Fruit fly (Drosophila melanogaster): ENCODE data around the gene CG11696.

CG11696 gene

DNA sequence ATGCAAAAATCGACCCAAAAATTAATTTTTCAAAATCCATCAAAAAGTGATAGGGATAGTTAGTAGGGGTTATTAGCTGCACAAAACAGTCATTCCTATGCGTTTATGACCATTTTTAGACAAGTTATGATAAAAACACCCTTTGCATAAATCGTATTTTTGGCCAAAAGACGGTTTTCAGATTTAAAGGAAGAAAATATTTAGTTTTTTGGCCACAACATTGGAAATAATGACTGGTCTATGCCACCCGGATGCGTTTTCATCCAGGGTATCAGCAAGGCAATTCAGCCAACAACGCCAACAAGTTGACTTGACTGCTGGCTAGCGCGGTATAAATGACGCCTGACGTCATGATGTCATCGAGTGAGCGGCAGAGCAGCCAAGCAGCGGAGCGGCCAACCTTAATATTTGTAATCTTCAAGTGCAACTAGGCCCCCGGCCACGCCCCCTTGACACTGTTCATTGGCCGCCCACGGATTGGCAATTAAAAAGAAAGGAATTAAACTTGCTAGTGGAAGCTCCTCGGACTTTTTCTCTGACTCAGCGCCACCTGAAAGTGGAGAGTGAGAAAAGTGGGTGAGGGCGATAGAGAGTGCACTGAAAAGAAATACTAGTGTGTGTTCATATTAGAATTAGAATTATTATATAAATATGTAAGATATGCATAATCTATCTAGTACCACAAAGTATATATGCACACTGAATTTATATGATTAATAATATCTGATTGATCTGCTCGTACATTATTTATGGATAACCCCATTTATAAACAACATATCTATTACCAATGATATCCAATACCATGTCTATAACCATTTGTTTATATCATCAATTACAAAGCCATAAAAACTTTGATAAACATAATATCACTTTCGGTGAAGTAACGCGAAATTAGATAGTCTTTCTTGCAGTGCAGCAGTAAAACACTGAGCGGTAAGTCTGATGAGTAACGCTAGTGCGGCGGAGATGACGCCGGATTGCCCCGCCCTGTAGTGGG, 13.5 kb upstream of the CG11696 start (continued):
- TF ChIP-seq Drgx (GFP tag; IDR thresholded peaks at IDR 0.05) (peak; percentile 60), tll (GFP tag; optimal IDR thresholded peaks at IDR 0.05) (no peak), bbx (GFP tag; IDR thresholded peaks at IDR 0.05; ENCODE audit: partially characterized antibody) (no peak; the same call in 1 of the 2 replicates), CG12299 (tag; optimal IDR thresholded peaks at IDR 0.05) (peak; percentile 58), pan (optimal IDR thresholded peaks at IDR 0.05) (no peak), pan (GFP tag; optimal IDR thresholded peaks at IDR 0.05 in 1 of 2, IDR thresholded peaks at IDR 0.05 in 1 of 2) (peak in 1 of 2 experiments; percentile 65), Neu2 (GFP tag; optimal IDR thresholded peaks at IDR 0.05; ENCODE audit: borderline replicate concordance) (no peak), tna (GFP tag; IDR thresholded peaks at IDR 0.05; ENCODE audit: partially characterized antibody) (no peak), cg (GFP tag; optimal IDR thresholded peaks at IDR 0.05) (no peak), CG13624 (GFP tag; optimal IDR thresholded peaks at IDR 0.05) (peak; percentile 27), Doc3 (GFP tag; IDR thresholded peaks at IDR 0.05; ENCODE audit: partially characterized antibody) (no peak), D (optimal IDR thresholded peaks at IDR 0.05) (no peak), D (GFP tag; optimal IDR thresholded peaks at IDR 0.05) (peak; percentile 76), CG31365 (tag; optimal IDR thresholded peaks at IDR 0.05) (peak; percentile 33), CG3407 (GFP tag; optimal IDR thresholded peaks at IDR 0.05) (peak; percentile 78), Elba2 (GFP tag; optimal IDR thresholded peaks at IDR 0.05) (no peak), zen (tag; optimal IDR thresholded peaks at IDR 0.05) (peak; percentile 42), kni (GFP tag; optimal IDR thresholded peaks at IDR 0.05) (peak; percentile 58), Tbp (GFP tag; optimal IDR thresholded peaks at IDR 0.05) (no peak), Hsf (GFP tag; optimal IDR thresholded peaks at IDR 0.05) (peak; percentile 41), NfI (GFP tag; optimal IDR thresholded peaks at IDR 0.05) (peak; percentile 81), CG3281 (GFP tag; optimal IDR thresholded peaks at IDR 0.05) (peak; percentile 91), crp (GFP tag; optimal IDR thresholded peaks at IDR 0.05) (peak in 1 of 2 experiments; percentile 34), schlank (tag; optimal IDR thresholded peaks at IDR 0.05) (peak; percentile 19), Jarid2 (GFP tag; optimal IDR thresholded peaks at IDR 0.05) (peak; percentile 58), CG12071 (GFP tag; optimal IDR thresholded peaks at IDR 0.05) (peak; percentile 37), CG15601 (tag; optimal IDR thresholded peaks at IDR 0.05) (peak; percentile 77), Ets65A (GFP tag) (peak; percentile 56), lov (optimal IDR thresholded peaks at IDR 0.05) (no peak), lov (GFP tag; IDR thresholded peaks at IDR 0.05) (no peak), shn (GFP tag; optimal IDR thresholded peaks at IDR 0.05) (peak; percentile 6), fd3F (GFP tag; optimal IDR thresholded peaks at IDR 0.05) (peak; percentile 85), BtbVII (GFP tag; optimal IDR thresholded peaks at IDR 0.05) (peak; percentile 88), dm (GFP tag; optimal IDR thresholded peaks at IDR 0.05) (peak; percentile 5), CG10274 (GFP tag; optimal IDR thresholded peaks at IDR 0.05) (peak; percentile 66), slbo (GFP tag; IDR thresholded peaks at IDR 0.05) (peak; percentile 68), trem (tag; optimal IDR thresholded peaks at IDR 0.05) (peak; percentile 58), usp (GFP tag; optimal IDR thresholded peaks at IDR 0.05) (no peak), gfzf (GFP tag; optimal IDR thresholded peaks at IDR 0.05) (no peak), ase (GFP tag; IDR thresholded peaks at IDR 0.05) (no peak), bsh (GFP tag; optimal IDR thresholded peaks at IDR 0.05) (peak; percentile 63 to 74), Chrac-16 (GFP tag; optimal IDR thresholded peaks at IDR 0.05) (peak; percentile 57), Oaz (GFP tag; IDR thresholded peaks at IDR 0.05) (peak; percentile 42; the same call in 1 of the 2 replicates), eyg (GFP tag; optimal IDR thresholded peaks at IDR 0.05) (no peak), amos (GFP tag; IDR thresholded peaks at IDR 0.05; ENCODE audit: partially characterized antibody) (no peak), CG12769 (tag; optimal IDR thresholded peaks at IDR 0.05) (no peak), CG13424 (tag; optimal IDR thresholded peaks at IDR 0.05) (peak; percentile 91), CrebB (tag; optimal IDR thresholded peaks at IDR 0.05) (peak; percentile 74)

Measured in whole organism, embryonic.